Fruit fly (Drosophila melanogaster): ENCODE measurements around the gene CG3618.

DNA sequence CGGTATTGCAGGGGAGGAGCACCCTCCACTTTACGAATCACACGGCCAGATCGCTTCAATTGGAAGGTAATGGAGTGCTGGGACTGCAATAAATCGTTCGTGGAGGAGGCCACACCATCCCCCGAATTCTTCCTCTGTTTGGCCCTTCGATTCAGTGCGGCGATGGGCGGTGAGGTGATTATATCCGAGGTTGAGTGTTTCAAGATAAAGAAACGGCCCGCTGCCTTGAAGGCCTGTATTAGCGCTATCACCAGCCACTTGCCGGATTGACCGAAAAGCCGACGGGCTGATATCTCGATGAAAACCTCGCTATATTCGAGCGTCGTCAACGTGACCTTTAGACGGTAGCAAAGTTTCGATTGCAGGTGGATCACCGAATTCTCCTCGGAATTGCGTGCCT, 38.4 kb downstream of the CG3618 start:
- TF ChIP-seq psq (optimal IDR thresholded peaks at IDR 0.05) = no peak
- TF ChIP-seq Sin3A (optimal IDR thresholded peaks at IDR 0.05) = no peak
- no peak for TF ChIP-seq ttk (optimal IDR thresholded peaks at IDR 0.05)
- TF ChIP-seq h (optimal IDR thresholded peaks at IDR 0.05) = no peak
- no peak for TF ChIP-seq Myc (optimal IDR thresholded peaks at IDR 0.05)
- TF ChIP-seq insv (optimal IDR thresholded peaks at IDR 0.05) = no peak

All from Kc167 (cell line).